Worm (Caenorhabditis elegans) whole organism, mixed stage, embryonic: ENCODE data around the gene ptr-5.

ENCODE experiments used
- M03D4.4 ChIP-seq: sonication (generic microtip); optimal IDR thresholded peaks from 2 replicates; lab custom pipeline; 2017; ENCODE audit warnings: mild to moderate bottlenecking, missing genetic modification characterization, missing compliant biosample characterization
- bed-3 ChIP-seq: fragments of 200-800 bp; sonication (Bioruptor generic); optimal IDR thresholded peaks from 3 replicates; lab custom pipeline; 2018; ENCODE audit warnings: mild to moderate bottlenecking, missing genetic modification characterization, moderate library complexity, missing compliant biosample characterization
- blmp-1 ChIP-seq: fragments of 150-350 bp; optimal IDR thresholded peaks from 2 replicates; lab custom pipeline; 2014; ENCODE audit warnings: missing biosample characterization, missing genetic modification characterization
- ceh-39 ChIP-seq: fragments of 150-350 bp; optimal IDR thresholded peaks from 2 replicates; lab custom pipeline; 2014; ENCODE audit warnings: missing biosample characterization, missing genetic modification characterization
- ceh-43 ChIP-seq: fragments of 200-800 bp; sonication (Bioruptor generic); optimal IDR thresholded peaks from 2 replicates; lab custom pipeline; 2018; ENCODE audit warnings: mild to moderate bottlenecking, missing genetic modification characterization, moderate library complexity, missing compliant biosample characterization
- ces-1 ChIP-seq: fragments of 150-350 bp; optimal IDR thresholded peaks from 2 replicates; lab custom pipeline; 2014; ENCODE audit warnings: missing biosample characterization, missing genetic modification reagents, missing genetic modification characterization
- cnd-1 ChIP-seq: fragments of 200-800 bp; sonication (Bioruptor generic); optimal IDR thresholded peaks from 2 replicates; lab custom pipeline; 2018; ENCODE audit warnings: mild to moderate bottlenecking, missing genetic modification characterization, missing compliant biosample characterization
- drap-1 ChIP-seq: fragments of 200-800 bp; sonication (Bioruptor generic); optimal IDR thresholded peaks from 3 replicates; lab custom pipeline; 2018; ENCODE audit warnings: mild to moderate bottlenecking, missing genetic modification characterization, missing compliant biosample characterization
- elt-1 ChIP-seq: sonication (generic microtip); optimal IDR thresholded peaks from 2 replicates; lab custom pipeline; 2017; ENCODE audit warnings: missing genetic modification characterization, mild to moderate bottlenecking, missing compliant biosample characterization, antibody characterized with exemption, moderate library complexity, borderline replicate concordance; ENCODE audit not compliant: insufficient read depth
- elt-3 ChIP-seq: fragments of 150-350 bp; optimal IDR thresholded peaks from 2 replicates; lab custom pipeline; 2014; ENCODE audit warnings: missing biosample characterization, missing genetic modification characterization
- flh-1 ChIP-seq: fragments of 200-800 bp; sonication (Bioruptor generic); optimal IDR thresholded peaks from 2 replicates; lab custom pipeline; 2018; ENCODE audit warnings: mild to moderate bottlenecking, missing genetic modification characterization, moderate library complexity, missing compliant biosample characterization
- hlh-1 ChIP-seq: fragments of 150-350 bp; optimal IDR thresholded peaks from 2 replicates; lab custom pipeline; 2014; ENCODE audit warnings: missing biosample characterization, missing genetic modification reagents, missing genetic modification characterization
- lsy-2 ChIP-seq: fragments of 150-350 bp; optimal IDR thresholded peaks from 2 replicates; lab custom pipeline; 2014; ENCODE audit warnings: missing biosample characterization, missing genetic modification characterization
- mab-5 ChIP-seq: fragments of 150-350 bp; optimal IDR thresholded peaks from 2 replicates; lab custom pipeline; 2014; ENCODE audit warnings: missing biosample characterization, missing genetic modification characterization
- mep-1 ChIP-seq: fragments of 150-350 bp; optimal IDR thresholded peaks from 2 replicates; lab custom pipeline; 2017; ENCODE audit warnings: missing biosample characterization, missing genetic modification reagents, missing genetic modification characterization, inconsistent platforms
- mls-2 ChIP-seq: sonication (generic microtip); optimal IDR thresholded peaks from 2 replicates; lab custom pipeline; 2016; ENCODE audit warnings: mild to moderate bottlenecking, missing genetic modification characterization, moderate library complexity, missing compliant biosample characterization
- nhr-12 ChIP-seq: fragments of 150-350 bp; optimal IDR thresholded peaks from 2 replicates; lab custom pipeline; 2014; ENCODE audit warnings: missing biosample characterization, missing genetic modification characterization
- nhr-237 ChIP-seq: fragments of 150-350 bp; optimal IDR thresholded peaks from 2 replicates; lab custom pipeline; 2014; ENCODE audit warnings: missing biosample characterization, missing genetic modification characterization
- nhr-28 ChIP-seq: fragments of 150-350 bp; optimal IDR thresholded peaks from 2 replicates; lab custom pipeline; 2014; ENCODE audit warnings: missing biosample characterization, missing genetic modification characterization
- nhr-76 ChIP-seq: sonication (generic microtip); optimal IDR thresholded peaks from 2 replicates; lab custom pipeline; 2017; ENCODE audit warnings: missing biosample characterization, missing genetic modification characterization
- pha-4 ChIP-seq: fragments of 150-350 bp; optimal IDR thresholded peaks from 2 replicates; lab custom pipeline; 2018; ENCODE audit warnings: missing biosample characterization, missing genetic modification reagents, missing genetic modification characterization
- snpc-4 ChIP-seq: fragments of 150-350 bp; optimal IDR thresholded peaks from 2 replicates; lab custom pipeline; 2014; ENCODE audit warnings: missing biosample characterization, missing genetic modification characterization
- sptf-1 ChIP-seq: sonication (generic microtip); optimal IDR thresholded peaks from 2 replicates; lab custom pipeline; 2017; ENCODE audit warnings: mild to moderate bottlenecking, missing genetic modification characterization, moderate library complexity, missing compliant biosample characterization
- tbx-8 ChIP-seq: fragments of 200-800 bp; sonication (Bioruptor generic); optimal IDR thresholded peaks from 2 replicates; lab custom pipeline; 2018; ENCODE audit warnings: mild to moderate bottlenecking, missing genetic modification characterization, moderate library complexity, missing compliant biosample characterization
- unc-120 ChIP-seq: sonication (generic microtip); optimal IDR thresholded peaks from 2 replicates; lab custom pipeline; 2017; ENCODE audit warnings: missing genetic modification characterization, missing compliant biosample characterization; ENCODE audit not compliant: poor library complexity, severe bottlenecking
- unc-39 ChIP-seq: fragments of 150-350 bp; optimal IDR thresholded peaks from 2 replicates; lab custom pipeline; 2014; ENCODE audit warnings: missing biosample characterization, missing genetic modification characterization
- unc-62 ChIP-seq: fragments of 150-350 bp; optimal IDR thresholded peaks from 2 replicates; lab custom pipeline; 2014; ENCODE audit warnings: missing biosample characterization, missing genetic modification reagents, missing genetic modification characterization
- zip-8 ChIP-seq: fragments of 150-350 bp; optimal IDR thresholded peaks from 2 replicates; lab custom pipeline; 2014; ENCODE audit warnings: missing biosample characterization, missing genetic modification characterization
- ztf-11 ChIP-seq: fragments of 150-350 bp; optimal IDR thresholded peaks from 2 replicates; lab custom pipeline; 2014; ENCODE audit warnings: missing biosample characterization, missing genetic modification characterization

The ptr-5 gene

ce11 chrX:17340484-17340883 is 22.1 kb downstream of the ptr-5 start, which contains the start of gene C53C11.1:
Gene C53C11.1 (plus strand): TSS chrX:17340784.
- TF ChIP-seq sptf-1 (tag; lab: Kevin White, UChicago) (no peak), ceh-43 (GFP tag; lab: Kevin White, UChicago) (no peak), unc-39 (no peak), ztf-11 (tag; lab: Kevin White, UChicago) (no peak), mab-5 (tag; lab: Kevin White, UChicago) (no peak), nhr-76 (tag; lab: Kevin White, UChicago) (no peak), ces-1 (no peak), M03D4.4 (tag; lab: Kevin White, UChicago) (no peak), unc-120 (tag; lab: Kevin White, UChicago) (no peak), mep-1 (no peak), hlh-1 (tag; lab: Kevin White, UChicago) (no peak), pha-4 (tag; lab: Kevin White, UChicago) (no peak), nhr-28 (tag; lab: Kevin White, UChicago) (no peak), elt-3 (no peak)

- TF ChIP-seq blmp-1 (no peak), elt-3 (no peak), ces-1 (no peak), cnd-1 (no peak), unc-120 (tag; lab: Kevin White, UChicago) (no peak), flh-1 (GFP tag; lab: Kevin White, UChicago) (no peak), mab-5 (tag; lab: Kevin White, UChicago) (no peak), bed-3 (GFP tag; lab: Kevin White, UChicago) (no peak), mep-1 (no peak), nhr-12 (tag; lab: Kevin White, UChicago) (no peak), ztf-11 (tag; lab: Kevin White, UChicago) (no peak)
Observed at ce11 chrX:17349411-17349810, 31.0 kb downstream of the ptr-5 start.

ce11 chrX:17352098-17352497 is 33.7 kb downstream of the ptr-5 start:
- peak; percentile 49 for TF ChIP-seq ces-1
- no peak for TF ChIP-seq ztf-11 (tag; lab: Kevin White, UChicago)

- TF ChIP-seq flh-1 (GFP tag; lab: Kevin White, UChicago) (no peak), unc-62 (GFP tag; lab: Kevin White, UChicago) (no peak), ces-1 (peak; percentile 57), nhr-12 (tag; lab: Kevin White, UChicago) (no peak), cnd-1 (no peak), snpc-4 (tag; lab: Kevin White, UChicago) (no peak)
Observed at ce11 chrX:17355462-17355861, 37.1 kb downstream of the ptr-5 start.

- TF ChIP-seq tbx-8 (GFP tag; lab: Kevin White, UChicago) = no peak
- no peak for TF ChIP-seq hlh-1 (tag; lab: Kevin White, UChicago)
- TF ChIP-seq ztf-11 (tag; lab: Kevin White, UChicago) = no peak
- no peak for TF ChIP-seq nhr-28 (tag; lab: Kevin White, UChicago)
- TF ChIP-seq zip-8 (tag; lab: Kevin White, UChicago) = no peak
- no peak for TF ChIP-seq snpc-4 (tag; lab: Kevin White, UChicago)
- no peak for TF ChIP-seq nhr-237 (tag; lab: Kevin White, UChicago)
- TF ChIP-seq unc-120 (tag; lab: Kevin White, UChicago) = no peak
- TF ChIP-seq drap-1 (GFP tag; lab: Kevin White, UChicago) = no peak
- no peak for TF ChIP-seq nhr-76 (tag; lab: Kevin White, UChicago)
- no peak for TF ChIP-seq ceh-39
- no peak for TF ChIP-seq mls-2 (tag; lab: Kevin White, UChicago)
- TF ChIP-seq unc-62 (GFP tag; lab: Kevin White, UChicago) = no peak
- TF ChIP-seq M03D4.4 (tag; lab: Kevin White, UChicago) = no peak
- no peak for TF ChIP-seq bed-3 (GFP tag; lab: Kevin White, UChicago)
- TF ChIP-seq elt-1 (tag; lab: Kevin White, UChicago) = no peak
Observed at ce11 chrX:17356748-17357147, 38.4 kb downstream of the ptr-5 start.

- no peak for TF ChIP-seq nhr-237 (tag; lab: Kevin White, UChicago)
- TF ChIP-seq lsy-2 = no peak
- TF ChIP-seq ceh-39 = no peak
- no peak for TF ChIP-seq blmp-1
- TF ChIP-seq nhr-76 (tag; lab: Kevin White, UChicago) = no peak
- TF ChIP-seq M03D4.4 (tag; lab: Kevin White, UChicago) = no peak
- no peak for TF ChIP-seq snpc-4 (tag; lab: Kevin White, UChicago)
- no peak for TF ChIP-seq mls-2 (tag; lab: Kevin White, UChicago)
- TF ChIP-seq elt-3 = no peak
- no peak for TF ChIP-seq elt-1 (tag; lab: Kevin White, UChicago)
- TF ChIP-seq, all 35 proteins: peak for 0
Observed at ce11 chrX:17359452-17359851, 41.1 kb downstream of the ptr-5 start, which contains the start of gene npr-36. Gene npr-36 (plus strand): TSS chrX:17359752.
